Worm (Caenorhabditis elegans): ENCODE results near the gene ZK131.11.

DNA sequence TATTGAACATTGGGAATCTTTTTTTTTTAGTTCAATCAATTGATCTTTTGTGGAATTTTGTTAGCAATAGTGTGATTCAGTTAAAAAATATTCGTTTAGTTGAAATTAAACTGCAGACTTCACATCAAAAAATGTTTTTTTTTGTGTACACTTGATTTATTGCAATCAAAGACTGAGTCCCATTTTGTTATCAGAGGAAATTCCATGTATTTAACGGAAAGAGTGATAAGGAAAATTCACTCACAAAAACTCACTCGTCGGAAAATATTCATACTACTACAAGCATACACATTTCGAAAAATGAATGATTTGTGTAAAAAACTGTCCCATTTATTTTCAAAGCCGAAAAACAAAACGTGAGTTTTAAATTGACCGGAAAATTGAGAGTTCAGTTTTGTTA is 20.7 kb upstream of the ZK131.11 start, which contains the start of gene C01B9.1:
- TF ChIP-seq nhr-77 (tag; optimal IDR thresholded peaks at IDR 0.05) (peak; percentile 36), aha-1 (tag) (no peak), unc-39 (tag; optimal IDR thresholded peaks at IDR 0.05) (no peak), ceh-32 (tag; optimal IDR thresholded peaks at IDR 0.05; ENCODE audit: poor library complexity) (no peak), php-3 (GFP tag; IDR thresholded peaks at IDR 0.05) (no peak)

All from whole organism, L4 larva.